Worm (Caenorhabditis elegans) whole organism, young adult: Measurements from ENCODE around the gene clec-167.

Source experiments
- B0336.3 ChIP-seq: fragments of 200-800 bp; sonication (Bioruptor generic); IDR thresholded peaks from 2 replicates; pipeline ENCODE4 v1.3.6; 2022; ENCODE audit warnings: missing genetic modification characterization, missing compliant biosample characterization
- F23B12.7 ChIP-seq: sonication (generic microtip); optimal IDR thresholded peaks from 2 replicates; lab custom pipeline; 2017; ENCODE audit warnings: missing genetic modification characterization, mild to moderate bottlenecking, missing compliant biosample characterization, antibody characterized with exemption, moderate library complexity; ENCODE audit not compliant: insufficient read depth
- F33H1.4 ChIP-seq: fragments of 200-800 bp; sonication (Bioruptor generic); IDR thresholded peaks from 2 replicates; pipeline ENCODE4 v1.3.6; 2022; ENCODE audit warnings: missing genetic modification reagents, missing genetic modification characterization, missing compliant biosample characterization
- F49E8.2 ChIP-seq: sonication (generic microtip); optimal IDR thresholded peaks from 3 replicates; lab custom pipeline; 2017; ENCODE audit warnings: missing genetic modification characterization, mild to moderate bottlenecking, missing compliant biosample characterization, antibody characterized with exemption, moderate library complexity; ENCODE audit not compliant: insufficient read depth
- F52B5.7 ChIP-seq: sonication (generic microtip); optimal IDR thresholded peaks from 2 replicates; lab custom pipeline; 2016; ENCODE audit warnings: mild to moderate bottlenecking, missing genetic modification characterization, missing compliant biosample characterization
- F57C9.4 ChIP-seq: sonication (generic microtip); optimal IDR thresholded peaks from 2 replicates; lab custom pipeline; 2017; ENCODE audit warnings: mild to moderate bottlenecking, missing genetic modification characterization, missing compliant biosample characterization
- K11D2.4 ChIP-seq: fragments of 200-800 bp; sonication (Bioruptor generic); IDR thresholded peaks from 2 replicates; pipeline ENCODE4 v1.3.6; 2022; ENCODE audit warnings: missing genetic modification reagents, missing genetic modification characterization, missing compliant biosample characterization
- K12H6.12 ChIP-seq: fragments of 200-800 bp; sonication (Bioruptor generic); optimal IDR thresholded peaks from 2 replicates; lab custom pipeline; 2018; ENCODE audit warnings: mild to moderate bottlenecking, missing genetic modification characterization, missing compliant biosample characterization
- T07F8.4 ChIP-seq: sonication (generic microtip); optimal IDR thresholded peaks from 2 replicates; lab custom pipeline; 2016; ENCODE audit warnings: mild to moderate bottlenecking, missing genetic modification characterization, moderate library complexity, missing compliant biosample characterization
- T26A5.8 ChIP-seq: sonication (generic microtip); optimal IDR thresholded peaks from 2 replicates; lab custom pipeline; 2016; ENCODE audit warnings: missing genetic modification characterization, missing compliant biosample characterization
- Y53G8AR.9 ChIP-seq: fragments of 200-800 bp; sonication (Bioruptor generic); conservative IDR thresholded peaks from 2 replicates; pipeline ENCODE4 v1.3.6; 2022; ENCODE audit warnings: missing genetic modification reagents, missing genetic modification characterization, missing compliant biosample characterization
- Y56A3A.18 ChIP-seq: fragments of 200-800 bp; sonication (Bioruptor generic); IDR thresholded peaks from 2 replicates; pipeline ENCODE4 v1.3.6; 2022; ENCODE audit warnings: missing genetic modification reagents, missing genetic modification characterization, missing compliant biosample characterization
- Y67H2A.10 ChIP-seq: fragments of 200-800 bp; sonication (Bioruptor generic); conservative IDR thresholded peaks from 2 replicates; pipeline ENCODE4 v1.3.6; 2022; ENCODE audit warnings: missing genetic modification reagents, missing genetic modification characterization, missing compliant biosample characterization
- Y79H2A.3 ChIP-seq: fragments of 200-800 bp; sonication (Bioruptor generic); conservative IDR thresholded peaks from 2 replicates; pipeline ENCODE4 v1.3.6; 2022; ENCODE audit warnings: missing genetic modification reagents, missing genetic modification characterization, missing compliant biosample characterization
- attf-3 ChIP-seq: fragments of 200-800 bp; sonication (Bioruptor generic); conservative IDR thresholded peaks from 2 replicates; pipeline ENCODE4 v1.3.6; 2022; ENCODE audit warnings: missing genetic modification reagents, missing genetic modification characterization, missing compliant biosample characterization
- bed-1 ChIP-seq: fragments of 200-800 bp; sonication (Bioruptor generic); IDR thresholded peaks from 2 replicates; pipeline ENCODE4 v1.3.6; 2022; ENCODE audit warnings: missing genetic modification reagents, missing genetic modification characterization, missing compliant biosample characterization
- bed-2 ChIP-seq: fragments of 200-800 bp; sonication (Bioruptor generic); IDR thresholded peaks from 2 replicates; pipeline ENCODE4 v1.3.6; 2022; ENCODE audit warnings: missing genetic modification reagents, missing genetic modification characterization, missing compliant biosample characterization
- ceh-100 ChIP-seq: fragments of 200-800 bp; sonication (Bioruptor generic); IDR thresholded peaks from 2 replicates; pipeline ENCODE4 v1.3.6; 2022; ENCODE audit warnings: missing genetic modification reagents, missing genetic modification characterization, missing compliant biosample characterization
- ceh-27 ChIP-seq: fragments of 200-800 bp; sonication (Bioruptor generic); optimal IDR thresholded peaks from 2 replicates; lab custom pipeline; 2018; ENCODE audit warnings: mild to moderate bottlenecking, missing genetic modification characterization, moderate library complexity, missing compliant biosample characterization
- ceh-40 ChIP-seq: fragments of 200-800 bp; sonication (Bioruptor generic); IDR thresholded peaks from 2 replicates; pipeline ENCODE4 v1.3.6; 2022; ENCODE audit warnings: missing genetic modification characterization, missing compliant biosample characterization
- ceh-91 ChIP-seq: fragments of 200-800 bp; sonication (Bioruptor generic); IDR thresholded peaks from 2 replicates; pipeline ENCODE4 v1.3.6; 2022; ENCODE audit warnings: missing genetic modification reagents, missing genetic modification characterization, missing compliant biosample characterization
- chd-7 ChIP-seq: sonication (generic microtip); optimal IDR thresholded peaks from 2 replicates; lab custom pipeline; 2016; ENCODE audit warnings: mild to moderate bottlenecking, missing genetic modification characterization, moderate library complexity, missing compliant biosample characterization
- dox-1 ChIP-seq: fragments of 200-800 bp; sonication (Bioruptor generic); IDR thresholded peaks from 2 replicates; pipeline ENCODE4 v1.3.6; 2022; ENCODE audit warnings: missing genetic modification reagents, missing genetic modification characterization, missing compliant biosample characterization
- dpl-1 ChIP-seq: fragments of 150-350 bp; optimal IDR thresholded peaks from 2 replicates; lab custom pipeline; 2014; ENCODE audit warnings: missing biosample characterization, missing genetic modification reagents, missing genetic modification characterization
- egrh-3 ChIP-seq: fragments of 200-800 bp; sonication (Bioruptor generic); IDR thresholded peaks from 2 replicates; pipeline ENCODE4 v1.3.6; 2022; ENCODE audit warnings: missing genetic modification reagents, missing genetic modification characterization, missing compliant biosample characterization
- ekl-4 ChIP-seq: fragments of 200-800 bp; sonication (Bioruptor generic); IDR thresholded peaks from 2 replicates; pipeline ENCODE4 v1.3.6; 2022; ENCODE audit warnings: missing genetic modification reagents, missing genetic modification characterization, missing compliant biosample characterization
- gei-17 ChIP-seq: fragments of 200-800 bp; sonication (Bioruptor generic); optimal IDR thresholded peaks from 2 replicates; lab custom pipeline; 2018; ENCODE audit warnings: mild to moderate bottlenecking, missing genetic modification characterization, missing compliant biosample characterization
- hmg-20 ChIP-seq: fragments of 200-800 bp; sonication (Bioruptor generic); IDR thresholded peaks from 2 replicates; pipeline ENCODE4 v1.3.6; 2022; ENCODE audit warnings: missing genetic modification reagents, missing genetic modification characterization, missing compliant biosample characterization
- let-607 ChIP-seq, 2 experiments: fragments of 200-800 bp in 1 of 2; sonication (Bioruptor generic) in 1 of 2; sonication (generic microtip) in 1 of 2; optimal IDR thresholded peaks; 2 replicates each; lab custom pipeline; 2016 to 2018; ENCODE audit warnings: mild to moderate bottlenecking in 2 of 2, missing compliant biosample characterization in 2 of 2, missing genetic modification characterization in 2 of 2, moderate library complexity in 2 of 2, missing genotype in 1 of 2
- lin-26 ChIP-seq: fragments of 200-800 bp; sonication (Bioruptor generic); IDR thresholded peaks from 2 replicates; pipeline ENCODE4 v1.3.6; 2022; ENCODE audit warnings: missing genetic modification reagents, missing genetic modification characterization, missing compliant biosample characterization
- mcd-1 ChIP-seq: fragments of 200-800 bp; sonication (Bioruptor generic); IDR thresholded peaks from 2 replicates; pipeline ENCODE4 v1.3.6; 2022; ENCODE audit warnings: missing genetic modification reagents, missing genetic modification characterization, missing compliant biosample characterization
- nhr-27 ChIP-seq: fragments of 200-800 bp; sonication (Bioruptor generic); optimal IDR thresholded peaks from 2 replicates; lab custom pipeline; 2018; ENCODE audit warnings: mild to moderate bottlenecking, missing genetic modification characterization, moderate library complexity, missing compliant biosample characterization
- nhr-80 ChIP-seq: sonication (generic microtip); optimal IDR thresholded peaks from 2 replicates; lab custom pipeline; 2016; ENCODE audit warnings: missing genetic modification characterization, missing compliant biosample characterization
- pha-4 ChIP-seq: fragments of 150-350 bp; sonication (generic microtip); optimal IDR thresholded peaks from 2 replicates; lab custom pipeline; 2014; ENCODE audit warnings: missing biosample characterization, missing genetic modification reagents, missing genetic modification characterization
- rcor-1 ChIP-seq: fragments of 200-800 bp; sonication (Bioruptor generic); IDR thresholded peaks from 2 replicates; pipeline ENCODE4 v1.3.6; 2022; ENCODE audit warnings: missing genetic modification reagents, missing genetic modification characterization, missing compliant biosample characterization
- repo-1 ChIP-seq: sonication (generic microtip); optimal IDR thresholded peaks from 2 replicates; lab custom pipeline; 2017; ENCODE audit warnings: mild to moderate bottlenecking, missing genetic modification characterization, missing compliant biosample characterization
- sea-2 ChIP-seq: fragments of 200-800 bp; sonication (Bioruptor generic); IDR thresholded peaks from 2 replicates; pipeline ENCODE4 v1.3.6; 2022; ENCODE audit warnings: missing genetic modification characterization, missing compliant biosample characterization
- snpc-4 ChIP-seq, 5 experiments: fragments of 150-350 bp in 1 of 5; sonication (generic microtip) in 4 of 5; optimal IDR thresholded peaks; 2 replicates each; lab custom pipeline; 2014 to 2018; ENCODE audit warnings: missing genetic modification characterization in 5 of 5, missing biosample characterization in 3 of 5, antibody characterized with exemption in 2 of 5, mild to moderate bottlenecking in 2 of 5, missing compliant biosample characterization in 2 of 5, missing genotype in 2 of 5, moderate library complexity in 2 of 5, missing genetic modification reagents in 1 of 5
- somi-1 ChIP-seq: fragments of 200-800 bp; sonication (Bioruptor generic); optimal IDR thresholded peaks from 2 replicates; lab custom pipeline; 2018; ENCODE audit warnings: mild to moderate bottlenecking, missing genetic modification characterization, missing compliant biosample characterization
- tbp1 ChIP-seq: fragments of 200-800 bp; sonication (Bioruptor generic); optimal IDR thresholded peaks from 2 replicates; lab custom pipeline; 2018; ENCODE audit warnings: mild to moderate bottlenecking, missing genetic modification characterization, missing compliant biosample characterization
- tbx-9 ChIP-seq: sonication (generic microtip); optimal IDR thresholded peaks from 2 replicates; lab custom pipeline; 2016; ENCODE audit warnings: borderline replicate concordance, missing genetic modification characterization, inconsistent platforms, missing compliant biosample characterization
- unc-130 ChIP-seq: sonication (generic microtip); optimal IDR thresholded peaks from 2 replicates; lab custom pipeline; 2016; ENCODE audit warnings: missing genetic modification reagents, missing genetic modification characterization, missing compliant biosample characterization
- zfh-2 ChIP-seq: fragments of 200-800 bp; sonication (Bioruptor generic); conservative IDR thresholded peaks from 2 replicates; pipeline ENCODE4 v1.3.6; 2022; ENCODE audit warnings: missing genetic modification reagents, missing genetic modification characterization, missing compliant biosample characterization
- zim-3 ChIP-seq: sonication (generic microtip); optimal IDR thresholded peaks from 2 replicates; lab custom pipeline; 2017; ENCODE audit warnings: mild to moderate bottlenecking, missing genetic modification characterization, moderate library complexity, missing compliant biosample characterization
- ztf-22 ChIP-seq: fragments of 200-800 bp; sonication (Bioruptor generic); optimal IDR thresholded peaks from 2 replicates; lab custom pipeline; 2018; ENCODE audit warnings: mild to moderate bottlenecking, missing genetic modification characterization, moderate library complexity, missing compliant biosample characterization
- ztf-6 ChIP-seq: fragments of 200-800 bp; sonication (Bioruptor generic); IDR thresholded peaks from 2 replicates; pipeline ENCODE4 v1.3.6; 2022; ENCODE audit warnings: missing genetic modification reagents, missing genetic modification characterization, missing compliant biosample characterization

The clec-167 gene

DNA sequence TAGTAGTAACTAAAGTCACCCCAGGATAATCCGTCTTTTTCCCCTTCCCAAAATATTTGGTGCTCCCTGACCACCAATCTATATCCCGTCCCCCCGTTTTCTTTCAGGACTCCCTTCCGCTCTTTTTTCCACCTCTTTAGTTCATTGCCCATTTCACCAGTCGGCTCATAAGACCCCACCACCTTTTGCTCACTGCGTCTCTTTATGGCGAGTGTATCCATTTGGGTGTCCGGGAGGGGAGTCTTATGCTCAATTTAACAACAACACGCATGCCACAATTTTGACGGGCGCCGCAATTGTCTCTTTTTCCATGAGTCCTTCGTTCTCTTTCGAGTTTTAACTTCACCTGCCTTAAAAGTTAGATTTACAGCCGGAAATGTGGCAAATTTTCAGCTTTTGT, 42.3 kb downstream of the clec-167 start:
- TF ChIP-seq zim-3 (tag; lab: Kevin White, UChicago) = no peak
- TF ChIP-seq ekl-4 (GFP tag; lab: Robert Waterston, UW) = no peak
- TF ChIP-seq somi-1 = no peak
- TF ChIP-seq nhr-27 = no peak
- TF ChIP-seq B0336.3 = no peak
- no peak for TF ChIP-seq repo-1 (tag; lab: Kevin White, UChicago)
- TF ChIP-seq rcor-1 (GFP tag; lab: Robert Waterston, UW) = no peak
- no peak for TF ChIP-seq tbp1
- no peak for TF ChIP-seq F52B5.7 (tag; lab: Kevin White, UChicago)
- no peak for TF ChIP-seq ceh-100 (GFP tag; lab: Robert Waterston, UW)
- no peak for TF ChIP-seq F33H1.4 (GFP tag; lab: Robert Waterston, UW)

- no peak for TF ChIP-seq ceh-27
- no peak for TF ChIP-seq pha-4 (tag; lab: Kevin White, UChicago)
- TF ChIP-seq bed-1 = no peak
- TF ChIP-seq ztf-6 (GFP tag; lab: Robert Waterston, UW) = no peak
- TF ChIP-seq attf-3 (GFP tag; lab: Robert Waterston, UW) = no peak
- no peak for TF ChIP-seq nhr-27
- no peak for TF ChIP-seq gei-17 (GFP tag; lab: Kevin White, UChicago)
- no peak for TF ChIP-seq egrh-3
- TF ChIP-seq F49E8.2 (tag; lab: Kevin White, UChicago) = no peak
- TF ChIP-seq unc-130 (GFP tag; lab: Kevin White, UChicago) = no peak
- TF ChIP-seq Y53G8AR.9 = no peak
- TF ChIP-seq let-607 (tag; optimal IDR thresholded peaks at IDR 0.05; lab: Kevin White, UChicago) = no peak
- TF ChIP-seq ceh-91 (GFP tag; lab: Robert Waterston, UW) = no peak
- TF ChIP-seq bed-2 (GFP tag; lab: Robert Waterston, UW) = no peak
- TF ChIP-seq Y79H2A.3 (GFP tag; lab: Robert Waterston, UW) = no peak
- TF ChIP-seq F57C9.4 = no peak
These were observed 43.2 kb downstream of the clec-167 start for ce11 chrIV:1212357-1212756.

DNA sequence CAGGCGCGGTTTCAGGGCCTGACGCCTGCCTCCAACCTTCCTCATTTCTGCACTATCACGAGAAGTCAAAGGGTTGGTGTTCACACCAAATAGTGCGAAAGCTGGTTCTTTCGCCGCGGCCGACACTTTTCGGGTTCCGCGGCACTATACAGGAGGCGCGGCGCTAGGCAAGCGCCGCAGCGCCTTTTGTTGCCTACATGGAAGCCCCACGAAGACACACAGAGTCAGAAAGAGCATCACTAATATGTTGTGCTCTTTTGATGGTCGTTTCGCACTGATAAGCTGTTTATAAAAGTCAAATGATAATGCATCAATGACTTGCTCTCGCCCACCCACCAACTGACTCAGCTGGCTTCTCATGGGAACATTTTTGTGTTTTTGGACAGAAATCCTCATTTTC, 43.6 kb downstream of the clec-167 start:
- no peak for TF ChIP-seq F49E8.2 (tag; lab: Kevin White, UChicago)
- TF ChIP-seq chd-7 (tag; lab: Kevin White, UChicago) = no peak
- TF ChIP-seq lin-26 (GFP tag; lab: Robert Waterston, UW) = no peak
- TF ChIP-seq nhr-80 (tag; lab: Kevin White, UChicago) = peak; percentile 73
- no peak for TF ChIP-seq K11D2.4 (GFP tag; lab: Robert Waterston, UW)
- no peak for TF ChIP-seq rcor-1 (GFP tag; lab: Robert Waterston, UW)
- no peak for TF ChIP-seq Y67H2A.10 (GFP tag; lab: Robert Waterston, UW)
- no peak for TF ChIP-seq F52B5.7 (tag; lab: Kevin White, UChicago)
- TF ChIP-seq hmg-20 (GFP tag; lab: Robert Waterston, UW) = no peak
- no peak for TF ChIP-seq tbx-9 (tag; lab: Kevin White, UChicago)
- no peak for TF ChIP-seq F23B12.7 (tag; lab: Kevin White, UChicago)
- TF ChIP-seq zfh-2 (GFP tag; lab: Robert Waterston, UW) = peak; percentile 69; the same call in 1 of the 2 replicates
- TF ChIP-seq snpc-4 (GFP tag; optimal IDR thresholded peaks at IDR 0.05; lab: Kevin White, UChicago) = no peak
- peak in 1 of 4 experiments; percentile 81 for TF ChIP-seq snpc-4 (tag; optimal IDR thresholded peaks at IDR 0.05; lab: Kevin White, UChicago)
- TF ChIP-seq K12H6.12 (tag; lab: Kevin White, UChicago) = no peak
- TF ChIP-seq egrh-3 = 0 out of 2 replicates have a peak, but pooled peaks have one; percentile 23
- TF ChIP-seq mcd-1 (GFP tag; lab: Robert Waterston, UW) = no peak
- no peak for TF ChIP-seq ceh-91 (GFP tag; lab: Robert Waterston, UW)
- no peak for TF ChIP-seq sea-2 (GFP tag; lab: Robert Waterston, UW)
- TF ChIP-seq T26A5.8 = no peak
- TF ChIP-seq dox-1 (GFP tag; lab: Robert Waterston, UW) = peak; percentile 51
- no peak for TF ChIP-seq ceh-40 (GFP tag; lab: Robert Waterston, UW)
- no peak for TF ChIP-seq nhr-27
- TF ChIP-seq ztf-22 (GFP tag; lab: Kevin White, UChicago) = no peak
- TF ChIP-seq Y56A3A.18 (GFP tag; lab: Robert Waterston, UW) = no peak
- no peak for TF ChIP-seq T07F8.4 (tag; lab: Kevin White, UChicago)
- TF ChIP-seq dpl-1 = no peak
